Worm (Caenorhabditis elegans): ENCODE measurements around the gene sul-1.

ce11 chrX:3310702-3311101, 40.0 kb upstream of the sul-1 start:
- TF ChIP-seq T22C8.4 (GFP tag; IDR thresholded peaks at IDR 0.05) (no peak), ref-1 (GFP tag; conservative IDR thresholded peaks at IDR 0.05) (no peak), ztf-23 (GFP tag; IDR thresholded peaks at IDR 0.05) (no peak), tab-1 (GFP tag; IDR thresholded peaks at IDR 0.05) (no peak), med-1 (GFP tag; optimal IDR thresholded peaks at IDR 0.05; ENCODE audit: insufficient read depth) (no peak)

Data from whole organism, midembryonic.